Fruit fly (Drosophila melanogaster) S2 (cell line): ENCODE results near the gene Cyp4c3.

ENCODE experiments used
- CG8478 ChIP-seq: fragments of >200 bp; optimal IDR thresholded peaks from 2 replicates; lab custom pipeline; 2018
- CTCF ChIP-seq, 2 experiments: fragments of >200 bp; optimal IDR thresholded peaks; 2 replicates each; lab custom pipeline; 2018

- TF ChIP-seq CG8478 (lab: Kevin White, UChicago) (no peak), CTCF (optimal IDR thresholded peaks at IDR 0.05; lab: Kevin White, UChicago) (no peak)
Measured at dm6 chr3R:30916024-30916423, 22.2 kb downstream of the Cyp4c3 start.
